Fruit fly (Drosophila melanogaster) whole organism, embryonic: ENCODE results near the gene Mkp3.

Experiments used
- Atf3 ChIP-seq: fragments of 200-800 bp; sonication (Bioruptor generic); optimal IDR thresholded peaks from 3 replicates; lab custom pipeline; 2016; ENCODE audit warnings: missing biosample characterization, missing genetic modification characterization
- CG10654 ChIP-seq: fragments of 200-800 bp; sonication (Bioruptor generic); optimal IDR thresholded peaks from 2 replicates; lab custom pipeline; 2016; ENCODE audit warnings: missing biosample characterization, missing genetic modification characterization
- CG10959 ChIP-seq: fragments of 200-800 bp; sonication (Bioruptor generic); IDR thresholded peaks from 2 replicates; pipeline ENCODE4 v1.3.6; 2022; ENCODE audit warnings: missing biosample characterization, missing genetic modification characterization
- CG10979 ChIP-seq: fragments of 200-800 bp; sonication (Bioruptor generic); optimal IDR thresholded peaks from 2 replicates; lab custom pipeline; 2018; ENCODE audit warnings: missing biosample characterization, mild to moderate bottlenecking, missing genetic modification characterization, moderate library complexity
- CG12299 ChIP-seq: fragments of 200-800 bp; sonication (Bioruptor generic); optimal IDR thresholded peaks from 2 replicates; lab custom pipeline; 2018; ENCODE audit warnings: missing biosample characterization, mild to moderate bottlenecking, missing genetic modification characterization
- CG12391 ChIP-seq: fragments of 200-800 bp; sonication (Bioruptor generic); optimal IDR thresholded peaks from 3 replicates; lab custom pipeline; 2018; ENCODE audit warnings: missing biosample characterization, mild to moderate bottlenecking, missing genetic modification characterization, moderate library complexity
- CG13775 ChIP-seq: fragments of 200-800 bp; sonication (Bioruptor generic); optimal IDR thresholded peaks from 3 replicates; lab custom pipeline; 2017; ENCODE audit warnings: missing biosample characterization, mild to moderate bottlenecking, missing genetic modification characterization
- CG14667 ChIP-seq: fragments of 200-800 bp; sonication (Bioruptor generic); IDR thresholded peaks from 2 replicates; pipeline ENCODE4 v1.3.6; 2022; ENCODE audit warnings: missing biosample characterization, missing genetic modification characterization
- CG15073 ChIP-seq: fragments of 200-800 bp; sonication (Bioruptor generic); optimal IDR thresholded peaks from 2 replicates; lab custom pipeline; 2016; ENCODE audit warnings: missing biosample characterization, missing genetic modification characterization
- CG17385 ChIP-seq: fragments of 200-800 bp; sonication (Bioruptor generic); optimal IDR thresholded peaks from 3 replicates; lab custom pipeline; 2018; ENCODE audit warnings: missing biosample characterization, mild to moderate bottlenecking, missing genetic modification characterization
- CG1792 ChIP-seq: fragments of 200-800 bp; sonication (Bioruptor generic); optimal IDR thresholded peaks from 2 replicates; lab custom pipeline; 2016; ENCODE audit warnings: missing biosample characterization, missing genetic modification characterization
- CG2199 ChIP-seq: fragments of 200-800 bp; sonication (Bioruptor generic); IDR thresholded peaks from 3 replicates; pipeline ENCODE4 v1.3.6; 2022; ENCODE audit warnings: missing biosample characterization, missing genetic modification characterization
- CG30020 ChIP-seq: fragments of 200-800 bp; optimal IDR thresholded peaks from 2 replicates; lab custom pipeline; 2019; ENCODE audit warnings: missing biosample characterization, mild to moderate bottlenecking, missing genetic modification characterization, moderate library complexity
- CG3065 ChIP-seq: fragments of 200-800 bp; sonication (Bioruptor generic); optimal IDR thresholded peaks from 2 replicates; lab custom pipeline; 2016; ENCODE audit warnings: missing biosample characterization, missing genetic modification characterization
- CG31224 ChIP-seq: fragments of 200-800 bp; sonication (Bioruptor generic); IDR thresholded peaks from 2 replicates; pipeline ENCODE4 v1.3.6; 2022; ENCODE audit warnings: missing biosample characterization, missing genetic modification characterization
- CG3726 ChIP-seq: fragments of 200-800 bp; sonication (Bioruptor generic); IDR thresholded peaks from 3 replicates; pipeline ENCODE4, ENCODE4 v1.3.6; 2022; ENCODE audit warnings: missing biosample characterization, missing genetic modification characterization
- CG4730 ChIP-seq: fragments of 200-800 bp; sonication (Bioruptor generic); IDR thresholded peaks from 2 replicates; pipeline ENCODE4 v1.3.6; 2022; ENCODE audit warnings: missing biosample characterization, missing genetic modification characterization
- CG7357 ChIP-seq: fragments of 200-800 bp; sonication (Bioruptor generic); IDR thresholded peaks from 3 replicates; pipeline ENCODE4 v1.3.6; 2022; ENCODE audit warnings: missing biosample characterization, missing genetic modification characterization
- CG7745 ChIP-seq: fragments of 200-800 bp; sonication (Bioruptor generic); optimal IDR thresholded peaks from 2 replicates; lab custom pipeline; 2018; ENCODE audit warnings: missing biosample characterization, mild to moderate bottlenecking, missing genetic modification characterization, moderate library complexity
- CG7839 ChIP-seq: fragments of 200-800 bp; sonication (Bioruptor generic); optimal IDR thresholded peaks from 3 replicates; lab custom pipeline; 2018; ENCODE audit warnings: missing biosample characterization, mild to moderate bottlenecking, missing genetic modification characterization, moderate library complexity
- CrebB ChIP-seq: fragments of 200-800 bp; sonication (Bioruptor generic); optimal IDR thresholded peaks from 3 replicates; lab custom pipeline; 2018; ENCODE audit warnings: missing biosample characterization, mild to moderate bottlenecking, missing genetic modification characterization
- D19A ChIP-seq: fragments of 200-800 bp; optimal IDR thresholded peaks from 3 replicates; lab custom pipeline; 2019; ENCODE audit warnings: missing biosample characterization, mild to moderate bottlenecking, missing genetic modification characterization, moderate library complexity
- Dek ChIP-seq: fragments of 200-800 bp; sonication (Bioruptor generic); optimal IDR thresholded peaks from 3 replicates; lab custom pipeline; 2019; ENCODE audit warnings: missing biosample characterization, mild to moderate bottlenecking, missing genetic modification characterization, moderate library complexity
- E2f2 ChIP-seq: fragments of 200-800 bp; sonication (Bioruptor generic); IDR thresholded peaks from 2 replicates; pipeline ENCODE4 v1.3.6; 2022; ENCODE audit warnings: missing biosample characterization, missing genetic modification characterization
- ERR ChIP-seq: fragments of 200-800 bp; sonication (Bioruptor generic); optimal IDR thresholded peaks from 2 replicates; lab custom pipeline; 2016; ENCODE audit warnings: missing biosample characterization, missing genetic modification characterization
- Hand ChIP-seq: fragments of 200-800 bp; sonication (Bioruptor generic); optimal IDR thresholded peaks from 2 replicates; lab custom pipeline; 2017; ENCODE audit warnings: mild to moderate bottlenecking, missing biosample characterization, missing genetic modification reagents, missing genetic modification characterization
- HmgD ChIP-seq: fragments of 200-800 bp; sonication (Bioruptor generic); optimal IDR thresholded peaks from 3 replicates; lab custom pipeline; 2016; ENCODE audit warnings: missing biosample characterization, missing genetic modification characterization
- HmgZ ChIP-seq: fragments of 200-800 bp; sonication (Bioruptor generic); optimal IDR thresholded peaks from 2 replicates; lab custom pipeline; 2018; ENCODE audit warnings: missing biosample characterization, mild to moderate bottlenecking, missing genetic modification characterization
- Max ChIP-seq: fragments of 200-800 bp; sonication (Bioruptor generic); optimal IDR thresholded peaks from 2 replicates; lab custom pipeline; 2016; ENCODE audit warnings: missing biosample characterization, mild to moderate bottlenecking, missing genetic modification characterization
- NC2β ChIP-seq: fragments of 200-800 bp; sonication (Bioruptor generic); optimal IDR thresholded peaks from 2 replicates; lab custom pipeline; 2016; ENCODE audit warnings: missing biosample characterization, missing genetic modification characterization
- Nf-YA ChIP-seq: fragments of 200-800 bp; sonication (Bioruptor generic); IDR thresholded peaks from 2 replicates; pipeline ENCODE4 v1.3.6; 2022; ENCODE audit warnings: missing biosample characterization, missing genetic modification characterization
- Oli ChIP-seq: fragments of 200-800 bp; sonication (Bioruptor generic); optimal IDR thresholded peaks from 2 replicates; lab custom pipeline; 2018; ENCODE audit warnings: missing biosample characterization, mild to moderate bottlenecking, missing genetic modification characterization, moderate library complexity
- Optix ChIP-seq: fragments of 200-800 bp; sonication (Bioruptor generic); IDR thresholded peaks from 3 replicates; pipeline ENCODE4 v1.3.6; 2022; ENCODE audit warnings: missing biosample characterization, missing genetic modification characterization
- Rx ChIP-seq: fragments of 200-800 bp; sonication (Bioruptor generic); IDR thresholded peaks from 2 replicates; pipeline ENCODE4 v1.3.6; 2022; ENCODE audit warnings: missing biosample characterization, missing genetic modification characterization
- Stat92E ChIP-seq, 3 experiments: fragments of >200 bp in 2 of 3; fragments of 200-800 bp in 1 of 3; sonication (Bioruptor generic) in 1 of 3; optimal IDR thresholded peaks; 2 replicates each; lab custom pipeline; 2017 to 2019; ENCODE audit warnings: missing biosample characterization in 3 of 3, missing genetic modification characterization in 3 of 3, mild to moderate bottlenecking in 1 of 3, moderate library complexity in 1 of 3
- ac ChIP-seq: fragments of 200-800 bp; sonication (Bioruptor generic); optimal IDR thresholded peaks from 3 replicates; lab custom pipeline; 2017; ENCODE audit warnings: missing biosample characterization, mild to moderate bottlenecking, missing genetic modification characterization
- cwo ChIP-seq: fragments of 200-800 bp; sonication (Bioruptor generic); optimal IDR thresholded peaks from 3 replicates; lab custom pipeline; 2017; ENCODE audit warnings: missing biosample characterization, missing genetic modification characterization, mild to moderate bottlenecking, moderate library complexity, missing genetic modification reagents
- eyg ChIP-seq: fragments of 200-800 bp; sonication (Bioruptor generic); optimal IDR thresholded peaks from 3 replicates; lab custom pipeline; 2016; ENCODE audit warnings: missing biosample characterization, missing genetic modification characterization
- fd96Cb ChIP-seq: fragments of 200-800 bp; sonication (Bioruptor generic); optimal IDR thresholded peaks from 2 replicates; lab custom pipeline; 2018; ENCODE audit warnings: missing biosample characterization, mild to moderate bottlenecking, missing genetic modification characterization, moderate library complexity
- lmd ChIP-seq: fragments of 200-800 bp; sonication (Bioruptor generic); IDR thresholded peaks from 2 replicates; pipeline ENCODE4 v1.3.6; 2022; ENCODE audit warnings: missing biosample characterization, missing genetic modification characterization
- odd ChIP-seq: fragments of 200-800 bp; sonication (Bioruptor generic); optimal IDR thresholded peaks from 2 replicates; lab custom pipeline; 2017; ENCODE audit warnings: missing biosample characterization, mild to moderate bottlenecking, missing genetic modification characterization
- pan ChIP-seq, 4 experiments: fragments of >200 bp in 3 of 4; fragments of 200-800 bp in 1 of 4; sonication (Bioruptor generic) in 1 of 4; optimal IDR thresholded peaks in 3 of 4; IDR thresholded peaks in 1 of 4; 2 replicates each; pipeline versions ENCODE4 v1.3.6 to Lab custom; 2017 to 2022; ENCODE audit warnings: missing biosample characterization in 2 of 4, missing genetic modification characterization in 2 of 4, mixed read lengths in 1 of 4
- pnt ChIP-seq: fragments of 200-800 bp; sonication (Bioruptor generic); optimal IDR thresholded peaks from 3 replicates; lab custom pipeline; 2016; ENCODE audit warnings: missing biosample characterization, missing genetic modification characterization
- repo ChIP-seq: fragments of 200-800 bp; sonication (Bioruptor generic); optimal IDR thresholded peaks from 2 replicates; lab custom pipeline; 2016; ENCODE audit warnings: missing biosample characterization, missing genetic modification characterization
- sd ChIP-seq: fragments of 200-800 bp; sonication (Bioruptor generic); optimal IDR thresholded peaks from 3 replicates; lab custom pipeline; 2018; ENCODE audit warnings: missing biosample characterization, mild to moderate bottlenecking, missing genetic modification characterization, moderate library complexity
- sima ChIP-seq: fragments of 200-800 bp; sonication (Bioruptor generic); optimal IDR thresholded peaks from 2 replicates; lab custom pipeline; 2016; ENCODE audit warnings: missing biosample characterization, missing genetic modification characterization
- so ChIP-seq: fragments of 200-800 bp; sonication (Bioruptor generic); IDR thresholded peaks from 3 replicates; pipeline ENCODE4 v1.3.6; 2022; ENCODE audit warnings: missing biosample characterization, missing genetic modification characterization
- stc ChIP-seq: fragments of 200-800 bp; sonication (Bioruptor generic); IDR thresholded peaks from 2 replicates; pipeline ENCODE4 v1.3.6; 2022; ENCODE audit warnings: missing biosample characterization, missing genetic modification characterization

The Mkp3 gene

DNA sequence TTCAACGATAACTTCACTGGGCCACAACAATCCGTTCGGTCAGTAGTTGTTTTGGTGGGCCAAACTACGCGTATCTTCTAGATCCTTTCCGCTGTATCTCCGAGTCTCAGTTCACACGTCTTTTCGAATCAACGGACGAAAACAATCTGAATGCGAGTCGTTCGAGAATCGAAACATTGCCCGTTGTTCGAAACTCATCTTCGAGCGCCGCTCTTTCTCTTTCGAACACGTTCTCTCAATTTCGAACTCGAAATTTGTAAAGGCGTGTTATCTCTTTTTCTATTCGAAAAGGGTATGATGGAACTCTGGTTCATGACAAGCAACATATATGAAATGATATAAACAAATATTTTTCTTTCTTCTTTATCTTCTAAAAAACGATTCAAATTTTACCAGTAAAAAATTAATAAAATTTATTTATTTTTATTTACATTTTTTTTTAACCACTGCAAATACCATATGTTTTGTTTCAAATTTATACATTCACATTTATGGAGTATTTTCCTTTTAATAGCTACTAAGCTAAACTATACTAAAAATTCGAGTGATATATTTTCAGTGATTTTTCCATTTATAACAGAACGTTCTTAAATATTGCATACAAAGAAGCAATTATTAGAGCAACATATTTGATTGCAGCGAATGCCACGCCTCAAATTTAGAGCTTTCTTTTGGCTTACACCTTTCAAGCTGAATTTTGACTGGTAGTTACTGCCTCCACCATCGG is 40.8 kb downstream of the Mkp3 start, which contains the start of gene nkd (continued):
- TF ChIP-seq lmd (GFP tag; lab: Robert Waterston, UW) (peak; percentile 86), CG7839 (tag; lab: Kevin White, UChicago) (peak; percentile 92), CG30020 (tag; lab: Kevin White, UChicago) (peak; percentile 63), CG31224 (GFP tag; lab: Robert Waterston, UW) (peak; percentile 71), sd (peak; percentile 56), Atf3 (GFP tag; lab: Kevin White, UChicago) (peak; percentile 44), pnt (GFP tag; lab: Kevin White, UChicago) (peak; percentile 29), Stat92E (GFP tag; optimal IDR thresholded peaks at IDR 0.05; lab: Kevin White, UChicago) (peak in 1 of 3 experiments; percentile 71), odd (GFP tag; lab: Kevin White, UChicago) (peak; percentile 87), ac (GFP tag; lab: Kevin White, UChicago) (peak; percentile 38), CG14667 (peak; percentile 82), Oli (peak; percentile 90), CG1792 (peak; percentile 52), Rx (peak; percentile 75), CG7745 (tag; lab: Kevin White, UChicago) (peak; percentile 55), CG4730 (GFP tag; lab: Robert Waterston, UW) (peak; percentile 86), CG12299 (peak; percentile 91), D19A (tag; lab: Kevin White, UChicago) (peak; percentile 93), CG15073 (peak; percentile 36), CG17385 (peak; percentile 88), CG10959 (peak; percentile 62; the same call in 1 of the 2 replicates), CG3726 (peak; percentile 59; the same call in 1 of the 3 replicates), cwo (peak; percentile 80), Optix (GFP tag; lab: Robert Waterston, UW) (peak; percentile 52; the same call in 1 of the 3 replicates), CG10654 (GFP tag; lab: Kevin White, UChicago) (peak; percentile 72), CG13775 (peak; percentile 71), Nf-YA (GFP tag; lab: Robert Waterston, UW) (peak; percentile 84), CG3065 (peak; percentile 77), so (GFP tag; lab: Robert Waterston, UW) (peak; percentile 87), Hand (GFP tag; lab: Kevin White, UChicago) (peak; percentile 81), CG10979 (tag; lab: Kevin White, UChicago) (peak; percentile 93), sima (GFP tag; lab: Kevin White, UChicago) (peak; percentile 28), fd96Cb (tag; lab: Kevin White, UChicago) (peak; percentile 83), stc (GFP tag; lab: Robert Waterston, UW) (peak; percentile 95), E2f2 (GFP tag; lab: Robert Waterston, UW) (peak; percentile 79), HmgD (GFP tag; lab: Kevin White, UChicago) (peak; percentile 57), eyg (peak; percentile 18), HmgZ (peak; percentile 84), CG2199 (GFP tag; lab: Robert Waterston, UW) (peak; percentile 96), Max (GFP tag; lab: Kevin White, UChicago) (peak; percentile 54), CG7357 (GFP tag; lab: Robert Waterston, UW) (peak; percentile 65; the same call in 1 of the 3 replicates), repo (peak; percentile 49), NC2β (peak; percentile 5), CG12391 (tag; lab: Kevin White, UChicago) (peak; percentile 97), CrebB (peak; percentile 86), pan (optimal IDR thresholded peaks at IDR 0.05; lab: Kevin White, UChicago) (peak in 1 of 2 experiments; percentile 23), pan (GFP tag; optimal IDR thresholded peaks at IDR 0.05 in 1 of 2, IDR thresholded peaks at IDR 0.05 in 1 of 2) (peak in 1 of 2 experiments; percentile 95), Dek (tag; lab: Kevin White, UChicago) (peak; percentile 91), ERR (GFP tag; lab: Kevin White, UChicago) (peak; percentile 4)
